Worm (Caenorhabditis elegans) whole organism, L3 larva: ENCODE results near the gene cct-6.

Experiments
- R02D3.7 ChIP-seq: fragments of 150-350 bp; optimal IDR thresholded peaks from 2 replicates; lab custom pipeline; 2014; ENCODE audit warnings: missing biosample characterization, missing genetic modification characterization
- aly-2 ChIP-seq: fragments of 150-350 bp; optimal IDR thresholded peaks from 2 replicates; lab custom pipeline; 2014; ENCODE audit warnings: missing biosample characterization, missing genetic modification characterization
- ceh-82 ChIP-seq: fragments of 150-350 bp; optimal IDR thresholded peaks from 2 replicates; lab custom pipeline; 2014; ENCODE audit warnings: missing biosample characterization, missing genetic modification characterization
- elt-3 ChIP-seq, 3 experiments: fragments of 150-350 bp in 1 of 3; sonication (generic microtip) in 2 of 3; optimal IDR thresholded peaks; 2 replicates in 2 of 3; 4 replicates in 1 of 3; lab custom pipeline; 2014 to 2017; ENCODE audit warnings: missing biosample characterization in 3 of 3, missing genetic modification characterization in 3 of 3
- fkh-10 ChIP-seq: sonication (generic microtip); optimal IDR thresholded peaks from 2 replicates; lab custom pipeline; 2017; ENCODE audit warnings: missing biosample characterization, missing genetic modification reagents, missing genetic modification characterization
- fos-1 ChIP-seq: fragments of 150-350 bp; optimal IDR thresholded peaks from 2 replicates; lab custom pipeline; 2014; ENCODE audit warnings: missing biosample characterization, missing genetic modification characterization
- lin-15B ChIP-seq: fragments of 150-350 bp; optimal IDR thresholded peaks from 2 replicates; lab custom pipeline; 2014; ENCODE audit warnings: missing biosample characterization, missing genetic modification characterization
- mdl-1 ChIP-seq: fragments of 150-350 bp; optimal IDR thresholded peaks from 2 replicates; lab custom pipeline; 2014; ENCODE audit warnings: missing biosample characterization, missing genetic modification characterization
- nhr-67 ChIP-seq: fragments of 150-350 bp; optimal IDR thresholded peaks from 2 replicates; lab custom pipeline; 2014; ENCODE audit warnings: missing biosample characterization, missing genetic modification characterization
- nhr-77 ChIP-seq: fragments of 150-350 bp; optimal IDR thresholded peaks from 2 replicates; lab custom pipeline; 2014; ENCODE audit warnings: missing biosample characterization, missing genetic modification characterization
- pha-4 ChIP-seq: fragments of 150-350 bp; optimal IDR thresholded peaks from 2 replicates; lab custom pipeline; 2014; ENCODE audit warnings: missing biosample characterization, missing genetic modification reagents, missing genetic modification characterization
- tbx-2 ChIP-seq: sonication (generic microtip); optimal IDR thresholded peaks from 2 replicates; lab custom pipeline; 2016; ENCODE audit warnings: mild to moderate bottlenecking, missing genetic modification characterization, missing compliant biosample characterization
- unc-62 ChIP-seq: fragments of 150-350 bp; sonication (generic microtip); optimal IDR thresholded peaks from 4 replicates; lab custom pipeline; 2014; ENCODE audit warnings: missing biosample characterization, missing genetic modification reagents, missing genetic modification characterization
- zag-1 ChIP-seq: fragments of 150-350 bp; optimal IDR thresholded peaks from 2 replicates; lab custom pipeline; 2014; ENCODE audit warnings: missing biosample characterization, missing genetic modification characterization

DNA sequence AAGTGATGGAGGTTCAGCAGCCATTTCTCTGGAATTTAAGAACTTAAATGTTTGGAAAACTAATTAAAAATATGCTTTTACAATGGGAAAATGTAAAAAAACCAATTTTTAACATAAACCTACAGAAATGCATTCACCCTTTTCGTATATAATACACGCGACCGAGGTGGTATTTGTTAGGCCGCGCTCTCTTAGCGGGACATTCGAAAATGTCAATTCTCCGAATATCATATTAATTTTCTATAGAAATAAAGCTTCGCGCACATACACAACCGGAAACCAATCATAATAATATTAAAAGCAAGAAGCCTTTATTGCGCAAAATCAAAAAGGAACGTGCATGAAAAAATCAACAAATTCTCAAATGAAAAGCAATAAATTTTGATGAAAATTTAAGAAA is 2.2 kb downstream of the cct-6 start, which contains the start of gene ddx-23:
- TF ChIP-seq fos-1 (no peak), tbx-2 (tag; lab: Kevin White, UChicago) (peak; percentile 26), pha-4 (tag; lab: Kevin White, UChicago) (peak; percentile 45), unc-62 (GFP tag; lab: Kevin White, UChicago) (no peak), mdl-1 (tag; lab: Kevin White, UChicago) (no peak), zag-1 (no peak), fkh-10 (GFP tag; lab: Kevin White, UChicago) (no peak), nhr-77 (tag; lab: Kevin White, UChicago) (no peak), elt-3 (tag; optimal IDR thresholded peaks at IDR 0.05; lab: Kevin White, UChicago) (no peak), aly-2 (tag; lab: Kevin White, UChicago) (no peak), ceh-82 (no peak), R02D3.7 (no peak), lin-15B (tag; lab: Kevin White, UChicago) (peak; percentile 0), nhr-67 (no peak)
